Worm (Caenorhabditis elegans): Measurements from ENCODE around the gene eat-20.

ce11 chrX:15469957-15470548, 39.8 kb upstream of the eat-20 start:
- TF ChIP-seq egl-18 (GFP tag; IDR thresholded peaks at IDR 0.05) (no peak), ama-1 (optimal IDR thresholded peaks at IDR 0.05) (no peak), ama-1 (GFP tag; optimal IDR thresholded peaks at IDR 0.05) (no peak), pha-4 (tag; optimal IDR thresholded peaks at IDR 0.05) (no peak), snpc-1.1 (tag; optimal IDR thresholded peaks at IDR 0.05; ENCODE audit: insufficient read depth) (no peak), F52B5.7 (tag; optimal IDR thresholded peaks at IDR 0.05) (no peak), B0019.2 (GFP tag; conservative IDR thresholded peaks at IDR 0.05) (no peak), F33H1.4 (GFP tag; IDR thresholded peaks at IDR 0.05) (no peak), rcor-1 (GFP tag; IDR thresholded peaks at IDR 0.05) (no peak), snpc-4 (GFP tag; optimal IDR thresholded peaks at IDR 0.05) (no peak), snpc-4 (tag; optimal IDR thresholded peaks at IDR 0.05) (no peak), T07F8.4 (tag; optimal IDR thresholded peaks at IDR 0.05) (no peak), F39B2.1 (GFP tag; IDR thresholded peaks at IDR 0.05) (no peak), nhr-90 (tag; optimal IDR thresholded peaks at IDR 0.05) (no peak), lir-1 (GFP tag; conservative IDR thresholded peaks at IDR 0.05) (no peak)
